Fruit fly (Drosophila melanogaster): ENCODE results near the gene CG18304.
A peak's percentile ranks its signal among the peaks of the same experiment; 100 is the strongest.

CG18304 gene

dm6 chr2L:6907761-6908160 is 34.9 kb downstream of the CG18304 start, which contains the start of the genes Polr1F and Rat1 (continued):
- peak; percentile 69 for TF ChIP-seq CG15514 (GFP tag; optimal IDR thresholded peaks at IDR 0.05)
- TF ChIP-seq CG15073 (GFP tag; optimal IDR thresholded peaks at IDR 0.05): no peak
- no peak for TF ChIP-seq ase (GFP tag; IDR thresholded peaks at IDR 0.05)
- TF ChIP-seq Lpt (GFP tag; optimal IDR thresholded peaks at IDR 0.05): no peak
- peak; percentile 13 for TF ChIP-seq Hr3 (GFP tag; optimal IDR thresholded peaks at IDR 0.05)
- peak; percentile 30 for TF ChIP-seq Sry-δ (GFP tag; optimal IDR thresholded peaks at IDR 0.05)
- TF ChIP-seq Myb (GFP tag; optimal IDR thresholded peaks at IDR 0.05): peak; percentile 7
- peak; percentile 29 for TF ChIP-seq Fer1 (GFP tag; optimal IDR thresholded peaks at IDR 0.05)
- no peak for TF ChIP-seq Dip2 (GFP tag; IDR thresholded peaks at IDR 0.05)
- TF ChIP-seq Taf1 (GFP tag; IDR thresholded peaks at IDR 0.05): no peak
- TF ChIP-seq CG13624 (GFP tag; optimal IDR thresholded peaks at IDR 0.05): peak; percentile 27
- peak; percentile 28 for TF ChIP-seq CG17186 (GFP tag; optimal IDR thresholded peaks at IDR 0.05)
- TF ChIP-seq ftz-f1 (GFP tag; optimal IDR thresholded peaks at IDR 0.05): no peak
- peak; percentile 45 for TF ChIP-seq chn (GFP tag; optimal IDR thresholded peaks at IDR 0.05)
- TF ChIP-seq Med (GFP tag): peak; percentile 64
- TF ChIP-seq lilli (GFP tag; optimal IDR thresholded peaks at IDR 0.05): peak; percentile 62
- peak; percentile 79 for TF ChIP-seq CG12391 (tag; optimal IDR thresholded peaks at IDR 0.05)
- no peak for TF ChIP-seq sim (GFP tag; IDR thresholded peaks at IDR 0.05)
- TF ChIP-seq zfh2 (GFP tag; optimal IDR thresholded peaks at IDR 0.05): peak; percentile 35
- peak; percentile 38 for TF ChIP-seq CG33213 (GFP tag; optimal IDR thresholded peaks at IDR 0.05)
- peak; percentile 50 for TF ChIP-seq Xbp1 (GFP tag; optimal IDR thresholded peaks at IDR 0.05)
- peak; percentile 32 for TF ChIP-seq CoRest (tag; optimal IDR thresholded peaks at IDR 0.05)
- TF ChIP-seq CG18619 (GFP tag; optimal IDR thresholded peaks at IDR 0.05): no peak
- peak; percentile 2 for TF ChIP-seq Dad (GFP tag; optimal IDR thresholded peaks at IDR 0.05)
- peak; percentile 69 for TF ChIP-seq CG2120 (GFP tag; optimal IDR thresholded peaks at IDR 0.05)
- TF ChIP-seq ara (GFP tag; IDR thresholded peaks at IDR 0.05): no peak
- peak; percentile 0 for TF ChIP-seq Dip3 (GFP tag; optimal IDR thresholded peaks at IDR 0.05)
- no peak for TF ChIP-seq fd3F (GFP tag; optimal IDR thresholded peaks at IDR 0.05)
- TF ChIP-seq Fer3 (tag; optimal IDR thresholded peaks at IDR 0.05): peak; percentile 14
- no peak for TF ChIP-seq PHDP (tag; optimal IDR thresholded peaks at IDR 0.05)
- TF ChIP-seq HmgZ (tag; optimal IDR thresholded peaks at IDR 0.05): peak; percentile 70
- no peak for TF ChIP-seq danr (GFP tag; IDR thresholded peaks at IDR 0.05)
- peak; percentile 60 for TF ChIP-seq CG2116 (GFP tag; optimal IDR thresholded peaks at IDR 0.05)
- TF ChIP-seq zfh1 (GFP tag; IDR thresholded peaks at IDR 0.05): peak; percentile 14; the same call in 1 of the 3 replicates
- no peak for TF ChIP-seq kah (GFP tag; optimal IDR thresholded peaks at IDR 0.05)
- peak; percentile 83 for TF ChIP-seq CG4617 (GFP tag; optimal IDR thresholded peaks at IDR 0.05; ENCODE audit: borderline replicate concordance)
- no peak for TF ChIP-seq crol (GFP tag; IDR thresholded peaks at IDR 0.05)
- no peak for TF ChIP-seq Optix (GFP tag; IDR thresholded peaks at IDR 0.05)
- TF ChIP-seq zen2 (GFP tag; IDR thresholded peaks at IDR 0.05; ENCODE audit: partially characterized antibody): no peak
- peak; percentile 21 for TF ChIP-seq az2 (GFP tag; optimal IDR thresholded peaks at IDR 0.05)
- peak; percentile 3 for TF ChIP-seq CG12942 (GFP tag; optimal IDR thresholded peaks at IDR 0.05)
- peak; percentile 29 for TF ChIP-seq dmrt11E (tag; optimal IDR thresholded peaks at IDR 0.05)
- TF ChIP-seq CG7357 (GFP tag; IDR thresholded peaks at IDR 0.05): no peak
- TF ChIP-seq disco-r (GFP tag; optimal IDR thresholded peaks at IDR 0.05): no peak
- TF ChIP-seq ind (GFP tag; optimal IDR thresholded peaks at IDR 0.05): peak; percentile 5
- no peak for TF ChIP-seq NC2α (GFP tag; optimal IDR thresholded peaks at IDR 0.05)
- TF ChIP-seq CG2199 (GFP tag; IDR thresholded peaks at IDR 0.05): no peak
- TF ChIP-seq CG16779 (GFP tag; IDR thresholded peaks at IDR 0.05): no peak
- peak; percentile 42 for TF ChIP-seq BEAF-32 (GFP tag; optimal IDR thresholded peaks at IDR 0.05)
- peak; percentile 53 for TF ChIP-seq Dp (GFP tag; optimal IDR thresholded peaks at IDR 0.05)
- TF ChIP-seq insv (GFP tag; optimal IDR thresholded peaks at IDR 0.05): no peak
- TF ChIP-seq nau (GFP tag; optimal IDR thresholded peaks at IDR 0.05): no peak
